Fruit fly (Drosophila melanogaster) whole organism, embryonic: Measurements from ENCODE around the gene Atu.

Experiments used
- Awh ChIP-seq: fragments of 200-800 bp; sonication (Bioruptor generic); IDR thresholded peaks from 2 replicates; pipeline ENCODE4, ENCODE4 v1.3.6; 2022; ENCODE audit warnings: missing biosample characterization, missing genetic modification characterization
- BEAF-32 ChIP-seq: fragments of 200-800 bp; sonication (Bioruptor generic); optimal IDR thresholded peaks from 3 replicates; lab custom pipeline; 2017; ENCODE audit warnings: missing biosample characterization, missing genetic modification characterization, mild to moderate bottlenecking, moderate library complexity, missing genetic modification reagents
- CG10209 ChIP-seq: fragments of 200-800 bp; sonication (Bioruptor generic); optimal IDR thresholded peaks from 3 replicates; lab custom pipeline; 2017; ENCODE audit warnings: missing biosample characterization, mild to moderate bottlenecking, missing genetic modification characterization, missing genetic modification reagents
- CG10431 ChIP-seq: fragments of 200-800 bp; sonication (Bioruptor generic); optimal IDR thresholded peaks from 3 replicates; lab custom pipeline; 2018; ENCODE audit warnings: missing biosample characterization, mild to moderate bottlenecking, missing genetic modification characterization
- CG11456 ChIP-seq: fragments of 200-800 bp; sonication (Bioruptor generic); IDR thresholded peaks from 3 replicates; pipeline ENCODE4 v1.3.6; 2022; ENCODE audit warnings: missing biosample characterization, missing genetic modification characterization
- CG11504 ChIP-seq: fragments of 200-800 bp; sonication (Bioruptor generic); optimal IDR thresholded peaks from 3 replicates; lab custom pipeline; 2019; ENCODE audit warnings: missing biosample characterization, mild to moderate bottlenecking, missing genetic modification characterization, moderate library complexity
- CG11560 ChIP-seq: fragments of 200-800 bp; sonication (Bioruptor generic); IDR thresholded peaks from 3 replicates; pipeline ENCODE4 v1.3.6; 2022; ENCODE audit warnings: missing biosample characterization, missing genetic modification characterization
- CG12391 ChIP-seq: fragments of 200-800 bp; sonication (Bioruptor generic); optimal IDR thresholded peaks from 3 replicates; lab custom pipeline; 2018; ENCODE audit warnings: missing biosample characterization, mild to moderate bottlenecking, missing genetic modification characterization, moderate library complexity
- CG14860 ChIP-seq: fragments of 200-800 bp; sonication (Bioruptor generic); IDR thresholded peaks from 3 replicates; pipeline ENCODE4 v1.3.6; 2022; ENCODE audit warnings: missing biosample characterization, missing genetic modification characterization; ENCODE audit not compliant: partially characterized antibody
- CG1603 ChIP-seq: fragments of 200-800 bp; sonication (Bioruptor generic); optimal IDR thresholded peaks from 2 replicates; lab custom pipeline; 2019; ENCODE audit warnings: missing biosample characterization, mild to moderate bottlenecking, missing genetic modification characterization, moderate library complexity
- CG18476 ChIP-seq: fragments of 200-800 bp; sonication (Bioruptor generic); optimal IDR thresholded peaks from 2 replicates; lab custom pipeline; 2016; ENCODE audit warnings: missing biosample characterization, mild to moderate bottlenecking, missing genetic modification characterization
- CG18619 ChIP-seq: fragments of 200-800 bp; sonication (Bioruptor generic); optimal IDR thresholded peaks from 3 replicates; lab custom pipeline; 2017; ENCODE audit warnings: missing biosample characterization, mild to moderate bottlenecking, missing genetic modification characterization
- CG2712 ChIP-seq: fragments of 200-800 bp; optimal IDR thresholded peaks from 3 replicates; lab custom pipeline; 2019; ENCODE audit warnings: missing biosample characterization, mild to moderate bottlenecking, missing genetic modification characterization, moderate library complexity
- CG2875 ChIP-seq: fragments of 200-800 bp; sonication (Bioruptor generic); optimal IDR thresholded peaks from 2 replicates; lab custom pipeline; 2017; ENCODE audit warnings: missing biosample characterization, mild to moderate bottlenecking, missing genetic modification characterization, missing genetic modification reagents
- CG2889 ChIP-seq: fragments of 200-800 bp; sonication (Bioruptor generic); IDR thresholded peaks from 3 replicates; pipeline ENCODE4 v1.3.6; 2022; ENCODE audit warnings: missing biosample characterization, missing genetic modification characterization
- CG32767 ChIP-seq: fragments of 200-800 bp; sonication (Bioruptor generic); IDR thresholded peaks from 2 replicates; pipeline ENCODE4 v1.3.6; 2022; ENCODE audit warnings: missing biosample characterization, missing genetic modification characterization
- CG33213 ChIP-seq: fragments of 200-800 bp; sonication (Bioruptor generic); optimal IDR thresholded peaks from 3 replicates; lab custom pipeline; 2016; ENCODE audit warnings: missing biosample characterization, missing genetic modification characterization
- CG34224 ChIP-seq: fragments of 200-800 bp; sonication (Bioruptor generic); IDR thresholded peaks from 3 replicates; pipeline ENCODE4 v1.3.6; 2022; ENCODE audit warnings: missing biosample characterization, missing genetic modification characterization; ENCODE audit not compliant: partially characterized antibody
- CG4360 ChIP-seq: fragments of 200-800 bp; sonication (Bioruptor generic); IDR thresholded peaks from 2 replicates; pipeline ENCODE4 v1.3.6; 2022; ENCODE audit warnings: missing biosample characterization, missing genetic modification characterization
- CG6765 ChIP-seq: fragments of 200-800 bp; sonication (Bioruptor generic); optimal IDR thresholded peaks from 3 replicates; lab custom pipeline; 2017; ENCODE audit warnings: missing biosample characterization, mild to moderate bottlenecking, missing genetic modification characterization
- CG8290 ChIP-seq, 3 experiments: fragments of 200-800 bp; sonication (Bioruptor generic); optimal IDR thresholded peaks; 2 replicates each; lab custom pipeline; 2016 to 2019; ENCODE audit warnings: missing biosample characterization in 3 of 3, missing genetic modification characterization in 3 of 3, mild to moderate bottlenecking in 2 of 3, moderate library complexity in 1 of 3
- CG9727 ChIP-seq: fragments of 200-800 bp; sonication (Bioruptor generic); optimal IDR thresholded peaks from 3 replicates; lab custom pipeline; 2017; ENCODE audit warnings: missing biosample characterization, mild to moderate bottlenecking, missing genetic modification characterization
- CTCF ChIP-seq: fragments of 200-800 bp; sonication (Bioruptor generic); optimal IDR thresholded peaks from 2 replicates; lab custom pipeline; 2017; ENCODE audit warnings: missing biosample characterization, mild to moderate bottlenecking, missing genetic modification characterization, moderate library complexity
- Dip2 ChIP-seq: fragments of 200-800 bp; sonication (Bioruptor generic); IDR thresholded peaks from 2 replicates; pipeline ENCODE4 v1.3.6; 2022; ENCODE audit warnings: missing biosample characterization, missing genetic modification characterization
- HmgZ ChIP-seq: fragments of 200-800 bp; sonication (Bioruptor generic); optimal IDR thresholded peaks from 2 replicates; lab custom pipeline; 2018; ENCODE audit warnings: missing biosample characterization, mild to moderate bottlenecking, missing genetic modification characterization
- Hr39 ChIP-seq: fragments of >200 bp; optimal IDR thresholded peaks from 2 replicates; lab custom pipeline; 2017
- Hr78 ChIP-seq, 2 experiments: fragments of 200-800 bp in 1 of 2; fragments of >200 bp in 1 of 2; sonication (Bioruptor generic) in 1 of 2; optimal IDR thresholded peaks; 2 replicates each; lab custom pipeline; 2017 to 2019; ENCODE audit warnings: missing biosample characterization in 2 of 2, missing genetic modification characterization in 2 of 2, mild to moderate bottlenecking in 1 of 2, moderate library complexity in 1 of 2
- Lhr ChIP-seq: fragments of 200-800 bp; sonication (Bioruptor generic); optimal IDR thresholded peaks from 3 replicates; lab custom pipeline; 2017; ENCODE audit warnings: mild to moderate bottlenecking, missing biosample characterization, missing genetic modification reagents, missing genetic modification characterization
- Lim3 ChIP-seq: fragments of 200-800 bp; sonication (Bioruptor generic); IDR thresholded peaks from 2 replicates; pipeline ENCODE4 v1.3.6; 2022; ENCODE audit warnings: missing biosample characterization, missing genetic modification characterization
- Myb ChIP-seq: fragments of 200-800 bp; sonication (Bioruptor generic); optimal IDR thresholded peaks from 2 replicates; lab custom pipeline; 2016; ENCODE audit warnings: missing biosample characterization, missing genetic modification characterization
- NFAT ChIP-seq: fragments of 200-800 bp; sonication (Bioruptor generic); IDR thresholded peaks from 2 replicates; pipeline ENCODE4 v1.3.6; 2022; ENCODE audit warnings: missing biosample characterization, missing genetic modification characterization
- Nf-YB ChIP-seq: fragments of 200-800 bp; sonication (Bioruptor generic); optimal IDR thresholded peaks from 3 replicates; lab custom pipeline; 2019; ENCODE audit warnings: missing biosample characterization, mild to moderate bottlenecking, missing genetic modification characterization, moderate library complexity
- Oli ChIP-seq: fragments of 200-800 bp; sonication (Bioruptor generic); optimal IDR thresholded peaks from 2 replicates; lab custom pipeline; 2018; ENCODE audit warnings: missing biosample characterization, mild to moderate bottlenecking, missing genetic modification characterization, moderate library complexity
- Pdp1 ChIP-seq, 2 experiments: fragments of 200-800 bp; sonication (Bioruptor generic); optimal IDR thresholded peaks; 3 replicates each; lab custom pipeline; 2016; ENCODE audit warnings: missing biosample characterization in 2 of 2, missing genetic modification characterization in 2 of 2, mild to moderate bottlenecking in 1 of 2, moderate library complexity in 1 of 2
- Poxn ChIP-seq: fragments of 200-800 bp; sonication (Bioruptor generic); IDR thresholded peaks from 2 replicates; pipeline ENCODE4 v1.3.6; 2022; ENCODE audit warnings: missing biosample characterization, missing genetic modification characterization
- Trl ChIP-seq, 3 experiments: fragments of >200 bp in 2 of 3; fragments of 200-800 bp in 1 of 3; sonication (Bioruptor generic) in 1 of 3; optimal IDR thresholded peaks; 2 replicates in 1 of 3; 3 replicates in 2 of 3; lab custom pipeline; 2016 to 2017; ENCODE audit warnings: missing biosample characterization in 1 of 3, missing genetic modification characterization in 1 of 3
- aop ChIP-seq: fragments of 200-800 bp; sonication (Bioruptor generic); IDR thresholded peaks from 2 replicates; pipeline ENCODE4 v1.3.6; 2022; ENCODE audit warnings: missing biosample characterization, missing genetic modification characterization
- bowl ChIP-seq: fragments of 200-800 bp; sonication (Bioruptor generic); IDR thresholded peaks from 2 replicates; pipeline ENCODE4 v1.3.6; 2022; ENCODE audit warnings: missing biosample characterization, missing genetic modification characterization
- bsh ChIP-seq, 2 experiments: fragments of 200-800 bp; sonication (Bioruptor generic); optimal IDR thresholded peaks; 2 replicates each; lab custom pipeline; 2017 to 2018; ENCODE audit warnings: mild to moderate bottlenecking in 2 of 2, missing biosample characterization in 2 of 2, missing genetic modification characterization in 2 of 2, moderate library complexity in 1 of 2
- cas ChIP-seq: fragments of 200-800 bp; sonication (Bioruptor generic); IDR thresholded peaks from 2 replicates; pipeline ENCODE4 v1.3.6; 2022; ENCODE audit warnings: missing biosample characterization, missing genetic modification characterization
- esg ChIP-seq: fragments of 200-800 bp; sonication (Bioruptor generic); conservative IDR thresholded peaks from 2 replicates; pipeline ENCODE4 v1.3.6; 2022; ENCODE audit warnings: missing biosample characterization, missing genetic modification characterization
- gsb-n ChIP-seq: fragments of 200-800 bp; sonication (Bioruptor generic); optimal IDR thresholded peaks from 3 replicates; lab custom pipeline; 2018; ENCODE audit warnings: missing biosample characterization, mild to moderate bottlenecking, missing genetic modification characterization
- hkb ChIP-seq, 2 experiments: fragments of 200-800 bp in 1 of 2; fragments of >200 bp in 1 of 2; sonication (Bioruptor generic) in 1 of 2; IDR thresholded peaks in 1 of 2; optimal IDR thresholded peaks in 1 of 2; 2 replicates each; pipeline versions ENCODE4 v1.3.6 to Lab custom; 2017 to 2022; ENCODE audit warnings: missing biosample characterization in 1 of 2, missing genetic modification characterization in 1 of 2
- kah ChIP-seq: fragments of 200-800 bp; sonication (Bioruptor generic); optimal IDR thresholded peaks from 2 replicates; lab custom pipeline; 2018; ENCODE audit warnings: missing biosample characterization, mild to moderate bottlenecking, missing genetic modification characterization
- onecut ChIP-seq: fragments of 200-800 bp; sonication (Bioruptor generic); IDR thresholded peaks from 2 replicates; pipeline ENCODE4 v1.3.6; 2022; ENCODE audit warnings: missing biosample characterization, missing genetic modification characterization
- ro ChIP-seq: fragments of 200-800 bp; sonication (Bioruptor generic); IDR thresholded peaks from 2 replicates; pipeline ENCODE4 v1.3.6; 2022; ENCODE audit warnings: missing biosample characterization, missing genetic modification characterization
- run ChIP-seq: fragments of 200-800 bp; sonication (Bioruptor generic); optimal IDR thresholded peaks from 3 replicates; lab custom pipeline; 2018; ENCODE audit warnings: missing biosample characterization, mild to moderate bottlenecking, missing genetic modification characterization
- sna ChIP-seq: fragments of 200-800 bp; sonication (Bioruptor generic); IDR thresholded peaks from 2 replicates; pipeline ENCODE4 v1.3.6; 2022; ENCODE audit warnings: missing biosample characterization, missing genetic modification characterization; ENCODE audit not compliant: partially characterized antibody

Gene Atu

DNA sequence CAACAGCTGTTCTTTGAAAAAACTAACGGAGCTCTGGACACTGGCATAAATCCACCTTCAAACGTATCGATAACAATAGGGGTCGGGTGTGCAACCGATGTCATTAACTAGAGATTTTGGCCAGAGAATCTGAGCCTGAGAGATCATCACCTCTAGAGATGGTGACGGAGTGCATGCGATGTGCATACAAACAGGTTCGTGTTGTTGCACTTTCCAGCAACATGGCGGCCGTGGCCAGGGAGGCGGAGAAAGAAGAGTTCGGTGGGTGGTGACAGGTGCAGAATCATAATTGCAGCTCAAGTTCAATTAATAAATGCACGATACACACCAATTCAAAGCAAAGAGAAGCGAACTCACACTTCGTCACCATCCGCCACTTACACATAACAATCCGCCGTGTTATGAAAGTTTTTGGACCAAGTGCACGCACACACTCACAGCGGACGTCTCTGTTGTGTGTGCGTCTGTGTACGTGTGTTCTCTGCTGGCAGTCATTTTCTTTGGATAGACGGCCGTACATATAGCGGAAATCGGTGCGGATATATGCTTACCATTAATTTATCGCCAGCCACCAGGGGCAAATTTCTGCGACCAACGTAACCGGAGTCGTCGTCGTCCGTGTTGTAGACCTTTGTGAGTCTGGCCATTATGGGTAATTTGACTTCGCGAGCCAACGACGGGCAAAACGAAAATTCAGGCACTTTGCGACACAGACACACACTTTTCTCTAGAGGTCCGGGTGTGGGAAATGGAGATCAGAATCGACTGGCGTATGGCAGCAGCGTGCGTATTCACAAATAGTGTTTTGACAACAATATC lies 46.0 kb downstream of the Atu start (continued):
- TF ChIP-seq CG11560 (tag; lab: Robert Waterston, UW), result no peak
- TF ChIP-seq CG11504, result no peak
- no peak for TF ChIP-seq Trl (optimal IDR thresholded peaks at IDR 0.05; lab: Kevin White, UChicago)
- TF ChIP-seq Trl (GFP tag; optimal IDR thresholded peaks at IDR 0.05; lab: Kevin White, UChicago), result no peak
- no peak for TF ChIP-seq Dip2
- TF ChIP-seq bowl (GFP tag; lab: Robert Waterston, UW), result no peak
- TF ChIP-seq gsb-n (tag; lab: Kevin White, UChicago), result no peak
- no peak for TF ChIP-seq Hr78 (GFP tag; optimal IDR thresholded peaks at IDR 0.05; lab: Kevin White, UChicago)
- no peak for TF ChIP-seq esg (GFP tag; lab: Robert Waterston, UW)
- TF ChIP-seq onecut (GFP tag; lab: Robert Waterston, UW), result no peak
- no peak for TF ChIP-seq CG18619 (GFP tag; lab: Kevin White, UChicago)
- TF ChIP-seq CG32767, result no peak
- TF ChIP-seq BEAF-32 (GFP tag; lab: Kevin White, UChicago), result peak; percentile 49
- TF ChIP-seq bsh (GFP tag; optimal IDR thresholded peaks at IDR 0.05; lab: Kevin White, UChicago), result no peak
- no peak for TF ChIP-seq CG2712 (tag; lab: Kevin White, UChicago)
- TF ChIP-seq CG2889 (GFP tag; lab: Robert Waterston, UW), result no peak
- TF ChIP-seq CG34224, result no peak
- peak; percentile 46; the same call in 1 of the 2 replicates for TF ChIP-seq CG4360 (GFP tag; lab: Robert Waterston, UW)
- no peak for TF ChIP-seq CG2875 (GFP tag; lab: Kevin White, UChicago)
- no peak for TF ChIP-seq CTCF
- no peak for TF ChIP-seq Myb (GFP tag; lab: Kevin White, UChicago)
- no peak for TF ChIP-seq CG14860
- TF ChIP-seq CG11456 (GFP tag; lab: Robert Waterston, UW), result no peak
- no peak for TF ChIP-seq cas (GFP tag; lab: Robert Waterston, UW)
- no peak for TF ChIP-seq ro (GFP tag; lab: Robert Waterston, UW)
- no peak for TF ChIP-seq Hr39
- TF ChIP-seq CG10209 (GFP tag; lab: Kevin White, UChicago), result no peak
- TF ChIP-seq CG9727 (GFP tag; lab: Kevin White, UChicago), result no peak
- no peak for TF ChIP-seq CG33213 (GFP tag; lab: Kevin White, UChicago)
- no peak for TF ChIP-seq CG6765
- no peak for TF ChIP-seq NFAT (GFP tag; lab: Robert Waterston, UW)
- TF ChIP-seq HmgZ (tag; lab: Kevin White, UChicago), result no peak
- TF ChIP-seq Awh (GFP tag; lab: Robert Waterston, UW), result no peak
- peak; percentile 24 for TF ChIP-seq CG1603 (tag; lab: Kevin White, UChicago)
- no peak for TF ChIP-seq Lhr (GFP tag; lab: Kevin White, UChicago)
- no peak for TF ChIP-seq CG18476 (GFP tag; lab: Kevin White, UChicago)
- peak; percentile 40; the same call in 1 of the 2 replicates for TF ChIP-seq sna (GFP tag; lab: Robert Waterston, UW)
- TF ChIP-seq run (tag; lab: Kevin White, UChicago), result no peak
- no peak for TF ChIP-seq Poxn (GFP tag; lab: Robert Waterston, UW)
- no peak for TF ChIP-seq Oli (tag; lab: Kevin White, UChicago)
- TF ChIP-seq Nf-YB (GFP tag; lab: Kevin White, UChicago), result no peak
- peak in 1 of 2 experiments; percentile 97 for TF ChIP-seq Pdp1 (GFP tag; optimal IDR thresholded peaks at IDR 0.05; lab: Kevin White, UChicago)
- no peak for TF ChIP-seq CG12391
- no peak for TF ChIP-seq hkb (optimal IDR thresholded peaks at IDR 0.05; lab: Kevin White, UChicago)
- no peak for TF ChIP-seq hkb (GFP tag; IDR thresholded peaks at IDR 0.05; lab: Robert Waterston, UW)
- TF ChIP-seq CG10431 (GFP tag; lab: Kevin White, UChicago), result no peak
- TF ChIP-seq aop (GFP tag; lab: Robert Waterston, UW), result no peak
- no peak for TF ChIP-seq kah (GFP tag; lab: Kevin White, UChicago)
- no peak for TF ChIP-seq CG8290 (GFP tag; optimal IDR thresholded peaks at IDR 0.05; lab: Kevin White, UChicago)
- peak in 1 of 2 experiments; percentile 30 for TF ChIP-seq CG8290 (tag; optimal IDR thresholded peaks at IDR 0.05; lab: Kevin White, UChicago)
- TF ChIP-seq Lim3 (GFP tag; lab: Robert Waterston, UW), result no peak
